Worm (Caenorhabditis elegans) whole organism, late embryonic: ENCODE measurements around the gene C25H3.1.

Experiments used
- K02D7.2 ChIP-seq: sonication (generic microtip); optimal IDR thresholded peaks from 2 replicates; lab custom pipeline; 2017; ENCODE audit warnings: mild to moderate bottlenecking, missing genetic modification characterization, missing compliant biosample characterization
- hlh-30 ChIP-seq: sonication (generic microtip); optimal IDR thresholded peaks from 2 replicates; lab custom pipeline; 2017; ENCODE audit warnings: antibody characterized with exemption, missing genetic modification characterization, missing compliant biosample characterization; ENCODE audit not compliant: insufficient read depth
- pros-1 ChIP-seq: fragments of 150-350 bp; optimal IDR thresholded peaks from 2 replicates; lab custom pipeline; 2014; ENCODE audit warnings: missing biosample characterization, missing genetic modification reagents, missing genetic modification characterization

- TF ChIP-seq pros-1 (no peak), K02D7.2 (tag; lab: Kevin White, UChicago) (no peak), hlh-30 (tag; lab: Kevin White, UChicago) (no peak)
These were observed 36.9 kb downstream of the C25H3.1 start for ce11 chrII:5735744-5736143.
